Fruit fly (Drosophila melanogaster) whole organism, pupa: ENCODE data around the gene CG5280.
A peak's percentile ranks its signal among the peaks of the same experiment; 100 is the strongest.

Experiments used
- CG10348 ChIP-seq: fragments of 200-800 bp; sonication (Bioruptor generic); IDR thresholded peaks from 2 replicates; pipeline ENCODE4 v1.3.6; 2022; ENCODE audit warnings: missing biosample characterization, missing genetic modification characterization
- CG12605 ChIP-seq: fragments of 200-800 bp; sonication (Bioruptor generic); IDR thresholded peaks from 2 replicates; pipeline ENCODE4 v1.3.6; 2022; ENCODE audit warnings: missing biosample characterization, missing genetic modification characterization
- CG13204 ChIP-seq: fragments of 200-800 bp; sonication (Bioruptor generic); optimal IDR thresholded peaks from 2 replicates; lab custom pipeline; 2018; ENCODE audit warnings: missing biosample characterization, mild to moderate bottlenecking, missing genetic modification characterization, moderate library complexity
- CG14655 ChIP-seq: fragments of 200-800 bp; sonication (Bioruptor generic); optimal IDR thresholded peaks from 3 replicates; lab custom pipeline; 2017; ENCODE audit warnings: mild to moderate bottlenecking, missing biosample characterization, missing genetic modification reagents, missing genetic modification characterization
- CG15710 ChIP-seq: fragments of 200-800 bp; sonication (Bioruptor generic); optimal IDR thresholded peaks from 2 replicates; lab custom pipeline; 2018; ENCODE audit warnings: missing biosample characterization, mild to moderate bottlenecking, missing genetic modification characterization, moderate library complexity
- CG17806 ChIP-seq: fragments of 200-800 bp; sonication (Bioruptor generic); optimal IDR thresholded peaks from 2 replicates; lab custom pipeline; 2018; ENCODE audit warnings: missing biosample characterization, mild to moderate bottlenecking, missing genetic modification characterization, moderate library complexity
- CG32121 ChIP-seq: fragments of 200-800 bp; sonication (Bioruptor generic); IDR thresholded peaks from 2 replicates; pipeline ENCODE4 v1.3.6; 2022; ENCODE audit warnings: missing biosample characterization, missing genetic modification characterization
- CG34367 ChIP-seq: fragments of 200-800 bp; sonication (Bioruptor generic); optimal IDR thresholded peaks from 2 replicates; lab custom pipeline; 2018; ENCODE audit warnings: missing biosample characterization, mild to moderate bottlenecking, missing genetic modification characterization
- CG4496 ChIP-seq: fragments of 200-800 bp; sonication (Bioruptor generic); IDR thresholded peaks from 3 replicates; pipeline ENCODE4 v1.3.6; 2022; ENCODE audit warnings: missing biosample characterization, missing genetic modification characterization
- CG8159 ChIP-seq: fragments of 200-800 bp; sonication (Bioruptor generic); optimal IDR thresholded peaks from 3 replicates; lab custom pipeline; 2018; ENCODE audit warnings: missing biosample characterization, mild to moderate bottlenecking, missing genetic modification characterization, moderate library complexity
- CG8301 ChIP-seq: fragments of 200-800 bp; sonication (Bioruptor generic); optimal IDR thresholded peaks from 2 replicates; lab custom pipeline; 2018; ENCODE audit warnings: missing biosample characterization, mild to moderate bottlenecking, missing genetic modification characterization
- CG9948 ChIP-seq: fragments of 200-800 bp; sonication (Bioruptor generic); optimal IDR thresholded peaks from 2 replicates; lab custom pipeline; 2018; ENCODE audit warnings: missing biosample characterization, mild to moderate bottlenecking, missing genetic modification characterization, moderate library complexity
- D1 ChIP-seq: fragments of 200-800 bp; sonication (Bioruptor generic); optimal IDR thresholded peaks from 2 replicates; lab custom pipeline; 2018; ENCODE audit warnings: missing biosample characterization, mild to moderate bottlenecking, missing genetic modification characterization, moderate library complexity
- EcR ChIP-seq: fragments of 200-800 bp; sonication (Bioruptor generic); optimal IDR thresholded peaks from 3 replicates; lab custom pipeline; 2019; ENCODE audit warnings: missing biosample characterization, missing genetic modification characterization, mild to moderate bottlenecking, moderate library complexity, missing genetic modification reagents
- Ets98B ChIP-seq: fragments of 200-800 bp; sonication (Bioruptor generic); IDR thresholded peaks from 2 replicates; pipeline ENCODE4 v1.3.6; 2022; ENCODE audit warnings: missing biosample characterization, missing genetic modification characterization
- Pif1A ChIP-seq: fragments of 200-800 bp; sonication (Bioruptor generic); optimal IDR thresholded peaks from 3 replicates; lab custom pipeline; 2016; ENCODE audit warnings: missing biosample characterization, missing genetic modification characterization
- Pif1B ChIP-seq: fragments of 200-800 bp; sonication (Bioruptor generic); optimal IDR thresholded peaks from 3 replicates; lab custom pipeline; 2016; ENCODE audit warnings: missing biosample characterization, missing genetic modification characterization
- Snoo ChIP-seq: fragments of 200-800 bp; sonication (Bioruptor generic); optimal IDR thresholded peaks from 3 replicates; lab custom pipeline; 2017; ENCODE audit warnings: missing biosample characterization, mild to moderate bottlenecking, missing genetic modification characterization, inconsistent platforms
- fd96Ca ChIP-seq: fragments of 200-800 bp; sonication (Bioruptor generic); IDR thresholded peaks from 3 replicates; pipeline ENCODE4 v1.3.6; 2022; ENCODE audit warnings: missing biosample characterization, missing genetic modification characterization
- gl ChIP-seq: fragments of 200-800 bp; sonication (Bioruptor generic); optimal IDR thresholded peaks from 2 replicates; lab custom pipeline; 2018; ENCODE audit warnings: missing biosample characterization, mild to moderate bottlenecking, missing genetic modification characterization
- rn ChIP-seq: fragments of 200-800 bp; sonication (Bioruptor generic); IDR thresholded peaks from 2 replicates; pipeline ENCODE4 v1.3.6; 2022; ENCODE audit warnings: missing biosample characterization, missing genetic modification characterization

Gene CG5280

dm6 chr3L:9025680-9026079 lies 35.7 kb upstream of the CG5280 start:
- no peak for TF ChIP-seq EcR
- TF ChIP-seq Pif1B (GFP tag; lab: Kevin White, UChicago), result no peak
- TF ChIP-seq CG14655 (GFP tag; lab: Kevin White, UChicago), result no peak
- TF ChIP-seq rn, result no peak
- TF ChIP-seq CG17806 (tag; lab: Kevin White, UChicago), result peak; percentile 23
- no peak for TF ChIP-seq CG8301 (tag; lab: Kevin White, UChicago)
- TF ChIP-seq gl (tag; lab: Kevin White, UChicago), result no peak
- TF ChIP-seq CG8159 (tag; lab: Kevin White, UChicago), result peak; percentile 44
- no peak for TF ChIP-seq CG4496 (GFP tag; lab: Robert Waterston, UW)
- no peak for TF ChIP-seq CG32121 (GFP tag; lab: Robert Waterston, UW)
- TF ChIP-seq CG13204 (GFP tag; lab: Kevin White, UChicago), result no peak
- TF ChIP-seq Pif1A (GFP tag; lab: Kevin White, UChicago), result peak; percentile 20
- no peak for TF ChIP-seq fd96Ca
- peak; percentile 23 for TF ChIP-seq CG15710 (tag; lab: Kevin White, UChicago)

dm6 chr3L:9025178-9025577 lies 35.1 kb upstream of the CG5280 start:
- TF ChIP-seq Pif1A (GFP tag; lab: Kevin White, UChicago) (no peak), CG8159 (tag; lab: Kevin White, UChicago) (no peak), Snoo (tag; lab: Kevin White, UChicago) (no peak), Ets98B (GFP tag; lab: Robert Waterston, UW) (no peak), CG4496 (GFP tag; lab: Robert Waterston, UW) (no peak), gl (tag; lab: Kevin White, UChicago) (no peak), CG32121 (GFP tag; lab: Robert Waterston, UW) (no peak), CG34367 (no peak), EcR (no peak), CG15710 (tag; lab: Kevin White, UChicago) (no peak), CG10348 (GFP tag; lab: Robert Waterston, UW) (no peak), CG9948 (tag; lab: Kevin White, UChicago) (no peak), Pif1B (GFP tag; lab: Kevin White, UChicago) (no peak)

- TF ChIP-seq gl (tag; lab: Kevin White, UChicago), result no peak
- TF ChIP-seq Snoo (tag; lab: Kevin White, UChicago), result no peak
- no peak for TF ChIP-seq CG13204 (GFP tag; lab: Kevin White, UChicago)
- no peak for TF ChIP-seq CG12605 (GFP tag; lab: Robert Waterston, UW)
- TF ChIP-seq Ets98B (GFP tag; lab: Robert Waterston, UW), result no peak
- no peak for TF ChIP-seq CG17806 (tag; lab: Kevin White, UChicago)
- no peak for TF ChIP-seq CG34367
- TF ChIP-seq rn, result no peak
- no peak for TF ChIP-seq CG32121 (GFP tag; lab: Robert Waterston, UW)
- TF ChIP-seq CG14655 (GFP tag; lab: Kevin White, UChicago), result no peak
- TF ChIP-seq CG4496 (GFP tag; lab: Robert Waterston, UW), result no peak
- TF ChIP-seq CG9948 (tag; lab: Kevin White, UChicago), result no peak
- no peak for TF ChIP-seq Pif1A (GFP tag; lab: Kevin White, UChicago)
- no peak for TF ChIP-seq fd96Ca
- TF ChIP-seq CG10348 (GFP tag; lab: Robert Waterston, UW), result no peak
- TF ChIP-seq EcR, result no peak
- TF ChIP-seq D1, result no peak
Observed at dm6 chr3L:9024741-9025140, 34.7 kb upstream of the CG5280 start.

DNA sequence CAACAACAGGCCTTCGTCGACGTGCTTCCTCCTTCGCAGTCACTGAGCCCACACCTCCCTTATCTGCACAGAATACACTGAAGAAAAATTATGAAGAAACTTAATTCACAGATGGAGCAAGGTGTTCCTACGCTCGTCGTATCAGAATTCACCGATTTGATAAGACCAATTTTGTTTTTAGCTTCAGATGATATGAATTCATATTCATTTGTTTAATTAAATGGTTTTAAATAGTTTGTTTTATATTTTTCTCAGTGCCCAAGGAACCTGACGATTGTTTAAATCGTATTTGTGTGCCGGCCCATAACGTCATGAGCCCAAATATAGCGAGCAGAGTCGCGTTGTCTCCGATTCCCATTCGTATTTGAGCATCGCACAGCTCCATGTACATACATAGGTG lies 33.6 kb upstream of the CG5280 start:
- TF ChIP-seq CG14655 (GFP tag; lab: Kevin White, UChicago), result peak; percentile 39
- peak; percentile 1 for TF ChIP-seq CG34367
- TF ChIP-seq CG8301 (tag; lab: Kevin White, UChicago), result no peak

dm6 chr3L:9020436-9021370 lies 30.7 kb upstream of the CG5280 start:
- TF ChIP-seq EcR (no peak), gl (tag; lab: Kevin White, UChicago) (no peak), Ets98B (GFP tag; lab: Robert Waterston, UW) (no peak), fd96Ca (no peak), CG10348 (GFP tag; lab: Robert Waterston, UW) (no peak), CG9948 (tag; lab: Kevin White, UChicago) (no peak)

DNA sequence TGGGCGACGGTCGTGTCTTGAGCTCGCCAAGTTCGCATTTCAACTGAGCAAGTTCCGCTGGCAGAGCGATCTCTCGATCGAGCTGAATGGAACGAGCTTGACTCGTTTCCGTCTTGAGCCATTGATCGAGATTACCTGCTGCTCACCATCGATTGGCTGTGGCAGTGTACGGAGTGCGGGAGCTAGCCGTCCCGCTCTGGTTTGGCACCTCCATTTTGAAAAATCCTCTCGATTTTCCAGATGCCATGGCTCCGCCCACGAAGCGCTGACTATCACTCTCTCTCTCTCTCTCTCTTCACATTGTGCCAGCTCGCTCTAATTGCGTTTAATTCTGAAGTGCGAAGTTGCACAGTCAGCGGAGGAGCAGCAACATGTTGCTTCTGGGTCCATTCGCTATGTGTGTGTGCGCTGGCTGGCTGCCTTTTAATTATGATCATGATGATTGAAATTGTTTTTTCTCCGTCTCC lies 29.2 kb upstream of the CG5280 start, which contains the start of gene Doc2:
TSS of gene Doc2 (minus strand) at position 51 of the 467 bp plus-strand sequence.
- TF ChIP-seq Snoo (tag; lab: Kevin White, UChicago) (no peak), Ets98B (GFP tag; lab: Robert Waterston, UW) (no peak), CG32121 (GFP tag; lab: Robert Waterston, UW) (no peak), Pif1B (GFP tag; lab: Kevin White, UChicago) (no peak), CG34367 (no peak), CG15710 (tag; lab: Kevin White, UChicago) (no peak), CG13204 (GFP tag; lab: Kevin White, UChicago) (no peak), fd96Ca (no peak), CG17806 (tag; lab: Kevin White, UChicago) (no peak), CG8301 (tag; lab: Kevin White, UChicago) (no peak), CG14655 (GFP tag; lab: Kevin White, UChicago) (no peak), rn (no peak), CG8159 (tag; lab: Kevin White, UChicago) (no peak), CG10348 (GFP tag; lab: Robert Waterston, UW) (no peak), D1 (no peak), CG12605 (GFP tag; lab: Robert Waterston, UW) (no peak), CG9948 (tag; lab: Kevin White, UChicago) (no peak)
